Fruit fly (Drosophila melanogaster) whole organism, embryonic: Measurements from ENCODE around the gene sll.

ENCODE experiments used
- B-H1 ChIP-seq: fragments of 200-800 bp; sonication (Bioruptor generic); IDR thresholded peaks from 3 replicates; pipeline ENCODE4 v1.3.6; 2022; ENCODE audit warnings: missing biosample characterization, missing genetic modification characterization
- Blimp-1 ChIP-seq: fragments of 200-800 bp; sonication (Bioruptor generic); optimal IDR thresholded peaks from 3 replicates; lab custom pipeline; 2018; ENCODE audit warnings: missing biosample characterization, missing genetic modification characterization, mild to moderate bottlenecking, moderate library complexity, missing genetic modification reagents
- CG10565 ChIP-seq: fragments of 200-800 bp; sonication (Bioruptor generic); optimal IDR thresholded peaks from 3 replicates; lab custom pipeline; 2016; ENCODE audit warnings: missing biosample characterization, mild to moderate bottlenecking, missing genetic modification characterization
- CG11247 ChIP-seq: fragments of 200-800 bp; sonication (Bioruptor generic); IDR thresholded peaks from 2 replicates; pipeline ENCODE4 v1.3.6; 2022; ENCODE audit warnings: missing biosample characterization, missing genetic modification characterization
- CG11504 ChIP-seq: fragments of 200-800 bp; sonication (Bioruptor generic); optimal IDR thresholded peaks from 3 replicates; lab custom pipeline; 2019; ENCODE audit warnings: missing biosample characterization, mild to moderate bottlenecking, missing genetic modification characterization, moderate library complexity
- CG12769 ChIP-seq: fragments of 200-800 bp; sonication (Bioruptor generic); optimal IDR thresholded peaks from 2 replicates; lab custom pipeline; 2019; ENCODE audit warnings: missing biosample characterization, mild to moderate bottlenecking, missing genetic modification characterization, moderate library complexity
- CG14441 ChIP-seq: fragments of 200-800 bp; sonication (Bioruptor generic); IDR thresholded peaks from 2 replicates; pipeline ENCODE4 v1.3.6; 2022; ENCODE audit warnings: missing biosample characterization, missing genetic modification characterization
- CG14667 ChIP-seq: fragments of 200-800 bp; sonication (Bioruptor generic); IDR thresholded peaks from 2 replicates; pipeline ENCODE4 v1.3.6; 2022; ENCODE audit warnings: missing biosample characterization, missing genetic modification characterization
- CG15269 ChIP-seq: fragments of 200-800 bp; sonication (Bioruptor generic); optimal IDR thresholded peaks from 2 replicates; lab custom pipeline; 2018; ENCODE audit warnings: missing biosample characterization, mild to moderate bottlenecking, missing genetic modification characterization, moderate library complexity
- CG16815 ChIP-seq: fragments of 200-800 bp; sonication (Bioruptor generic); optimal IDR thresholded peaks from 3 replicates; lab custom pipeline; 2017; ENCODE audit warnings: missing biosample characterization, mild to moderate bottlenecking, missing genetic modification characterization
- CG1792 ChIP-seq: fragments of 200-800 bp; sonication (Bioruptor generic); optimal IDR thresholded peaks from 2 replicates; lab custom pipeline; 2016; ENCODE audit warnings: missing biosample characterization, missing genetic modification characterization
- CG18619 ChIP-seq: fragments of 200-800 bp; sonication (Bioruptor generic); optimal IDR thresholded peaks from 3 replicates; lab custom pipeline; 2017; ENCODE audit warnings: missing biosample characterization, mild to moderate bottlenecking, missing genetic modification characterization
- CG2678 ChIP-seq: fragments of 200-800 bp; sonication (Bioruptor generic); optimal IDR thresholded peaks from 3 replicates; lab custom pipeline; 2019; ENCODE audit warnings: missing biosample characterization, mild to moderate bottlenecking, missing genetic modification characterization, moderate library complexity
- CG2889 ChIP-seq: fragments of 200-800 bp; sonication (Bioruptor generic); IDR thresholded peaks from 3 replicates; pipeline ENCODE4 v1.3.6; 2022; ENCODE audit warnings: missing biosample characterization, missing genetic modification characterization
- CG31224 ChIP-seq: fragments of 200-800 bp; sonication (Bioruptor generic); IDR thresholded peaks from 2 replicates; pipeline ENCODE4 v1.3.6; 2022; ENCODE audit warnings: missing biosample characterization, missing genetic modification characterization
- CG3995 ChIP-seq: fragments of 200-800 bp; sonication (Bioruptor generic); optimal IDR thresholded peaks from 3 replicates; lab custom pipeline; 2016; ENCODE audit warnings: missing biosample characterization, missing genetic modification characterization
- CG42726 ChIP-seq: fragments of 200-800 bp; sonication (Bioruptor generic); IDR thresholded peaks from 2 replicates; pipeline ENCODE4 v1.3.6; 2022; ENCODE audit warnings: missing biosample characterization, missing genetic modification characterization; ENCODE audit not compliant: partially characterized antibody
- CG6654 ChIP-seq: fragments of 200-800 bp; sonication (Bioruptor generic); optimal IDR thresholded peaks from 2 replicates; lab custom pipeline; 2017; ENCODE audit warnings: missing biosample characterization, mild to moderate bottlenecking, missing genetic modification characterization
- CG7357 ChIP-seq: fragments of 200-800 bp; sonication (Bioruptor generic); IDR thresholded peaks from 3 replicates; pipeline ENCODE4 v1.3.6; 2022; ENCODE audit warnings: missing biosample characterization, missing genetic modification characterization
- CG7556 ChIP-seq: fragments of 200-800 bp; sonication (Bioruptor generic); optimal IDR thresholded peaks from 2 replicates; lab custom pipeline; 2017; ENCODE audit warnings: missing biosample characterization, mild to moderate bottlenecking, missing genetic modification characterization
- CG8359 ChIP-seq: fragments of 200-800 bp; sonication (Bioruptor generic); optimal IDR thresholded peaks from 2 replicates; lab custom pipeline; 2017; ENCODE audit warnings: missing biosample characterization, mild to moderate bottlenecking, missing genetic modification characterization, borderline replicate concordance
- CG8478 ChIP-seq: fragments of >200 bp; optimal IDR thresholded peaks from 2 replicates; lab custom pipeline; 2018
- CG9797 ChIP-seq: fragments of 200-800 bp; sonication (Bioruptor generic); optimal IDR thresholded peaks from 3 replicates; lab custom pipeline; 2018; ENCODE audit warnings: missing biosample characterization, mild to moderate bottlenecking, missing genetic modification characterization
- Deaf1 ChIP-seq: fragments of 200-800 bp; optimal IDR thresholded peaks from 3 replicates; lab custom pipeline; 2019; ENCODE audit warnings: missing biosample characterization, mild to moderate bottlenecking, missing genetic modification characterization, moderate library complexity
- E2f1 ChIP-seq: fragments of 200-800 bp; sonication (Bioruptor generic); IDR thresholded peaks from 2 replicates; pipeline ENCODE4 v1.3.6; 2022; ENCODE audit warnings: missing biosample characterization, missing genetic modification characterization
- Ets65A ChIP-seq: fragments of 200-800 bp; sonication (Bioruptor generic); peaks from one replicate; lab custom pipeline; 2016; ENCODE audit warnings: missing biosample characterization, missing genetic modification characterization
- HLH54F ChIP-seq: fragments of 200-800 bp; sonication (Bioruptor generic); optimal IDR thresholded peaks from 3 replicates; lab custom pipeline; 2016; ENCODE audit warnings: missing biosample characterization, missing genetic modification characterization
- MESR4 ChIP-seq: fragments of 200-800 bp; sonication (Bioruptor generic); optimal IDR thresholded peaks from 2 replicates; lab custom pipeline; 2018; ENCODE audit warnings: missing biosample characterization, mild to moderate bottlenecking, missing genetic modification characterization, moderate library complexity
- Oli ChIP-seq: fragments of 200-800 bp; sonication (Bioruptor generic); optimal IDR thresholded peaks from 2 replicates; lab custom pipeline; 2018; ENCODE audit warnings: missing biosample characterization, mild to moderate bottlenecking, missing genetic modification characterization, moderate library complexity
- Ravus ChIP-seq: fragments of 200-800 bp; sonication (Bioruptor generic); IDR thresholded peaks from 2 replicates; pipeline ENCODE4 v1.3.6; 2022; ENCODE audit warnings: missing biosample characterization, missing genetic modification characterization
- Scr ChIP-seq: fragments of 200-800 bp; sonication (Bioruptor generic); IDR thresholded peaks from 2 replicates; pipeline ENCODE4 v1.3.6; 2022; ENCODE audit warnings: missing biosample characterization, missing genetic modification characterization; ENCODE audit not compliant: partially characterized antibody
- Sin3A ChIP-seq: fragments of >200 bp; optimal IDR thresholded peaks from 2 replicates; lab custom pipeline; 2018
- Six4 ChIP-seq: fragments of 200-800 bp; sonication (Bioruptor generic); optimal IDR thresholded peaks from 2 replicates; lab custom pipeline; 2016; ENCODE audit warnings: missing biosample characterization, missing genetic modification characterization
- Tbp ChIP-seq: fragments of >200 bp; optimal IDR thresholded peaks from 2 replicates; lab custom pipeline; 2018; ENCODE audit warnings: missing biosample characterization, missing genetic modification characterization
- Usf ChIP-seq: fragments of 200-800 bp; sonication (Bioruptor generic); optimal IDR thresholded peaks from 2 replicates; lab custom pipeline; 2017; ENCODE audit warnings: missing genotype, missing biosample characterization, missing genetic modification characterization
- Vsx1 ChIP-seq: fragments of 200-800 bp; sonication (Bioruptor generic); optimal IDR thresholded peaks from 2 replicates; lab custom pipeline; 2017; ENCODE audit warnings: missing biosample characterization, mild to moderate bottlenecking, missing genetic modification characterization, missing genetic modification reagents
- bbx ChIP-seq: fragments of 200-800 bp; sonication (Bioruptor generic); IDR thresholded peaks from 2 replicates; pipeline ENCODE4 v1.3.6; 2022; ENCODE audit warnings: missing biosample characterization, missing genetic modification characterization; ENCODE audit not compliant: partially characterized antibody
- chif ChIP-seq, 2 experiments: fragments of 200-800 bp; sonication (Bioruptor generic); optimal IDR thresholded peaks; 3 replicates each; lab custom pipeline; 2016; ENCODE audit warnings: missing biosample characterization in 2 of 2, missing genetic modification characterization in 2 of 2
- cwo ChIP-seq: fragments of 200-800 bp; sonication (Bioruptor generic); optimal IDR thresholded peaks from 3 replicates; lab custom pipeline; 2017; ENCODE audit warnings: missing biosample characterization, missing genetic modification characterization, mild to moderate bottlenecking, moderate library complexity, missing genetic modification reagents
- da ChIP-seq: fragments of 200-800 bp; sonication (Bioruptor generic); optimal IDR thresholded peaks from 2 replicates; lab custom pipeline; 2016; ENCODE audit warnings: missing biosample characterization, missing genetic modification characterization
- dm ChIP-seq: fragments of 200-800 bp; sonication (Bioruptor generic); optimal IDR thresholded peaks from 3 replicates; lab custom pipeline; 2016; ENCODE audit warnings: missing biosample characterization, missing genetic modification characterization
- gcm2 ChIP-seq: fragments of 200-800 bp; sonication (Bioruptor generic); optimal IDR thresholded peaks from 2 replicates; lab custom pipeline; 2016; ENCODE audit warnings: missing biosample characterization, missing genetic modification characterization
- ham ChIP-seq: fragments of 200-800 bp; sonication (Bioruptor generic); IDR thresholded peaks from 2 replicates; pipeline ENCODE4 v1.3.6; 2022; ENCODE audit warnings: missing biosample characterization, missing genetic modification characterization
- pita ChIP-seq: fragments of 200-800 bp; sonication (Bioruptor generic); optimal IDR thresholded peaks from 2 replicates; lab custom pipeline; 2017; ENCODE audit warnings: missing biosample characterization, mild to moderate bottlenecking, missing genetic modification characterization
- psq ChIP-seq: fragments of 200-800 bp; sonication (Bioruptor generic); optimal IDR thresholded peaks from 2 replicates; lab custom pipeline; 2017; ENCODE audit warnings: missing biosample characterization, missing genetic modification characterization
- sc ChIP-seq, 3 experiments: fragments of >200 bp in 2 of 3; fragments of 200-800 bp in 1 of 3; sonication (Bioruptor generic) in 1 of 3; optimal IDR thresholded peaks; 2 replicates in 2 of 3; 3 replicates in 1 of 3; lab custom pipeline; 2017; ENCODE audit warnings: mild to moderate bottlenecking in 1 of 3, missing biosample characterization in 1 of 3, missing genetic modification characterization in 1 of 3, missing genetic modification reagents in 1 of 3
- sna ChIP-seq: fragments of 200-800 bp; sonication (Bioruptor generic); IDR thresholded peaks from 2 replicates; pipeline ENCODE4 v1.3.6; 2022; ENCODE audit warnings: missing biosample characterization, missing genetic modification characterization; ENCODE audit not compliant: partially characterized antibody
- tin ChIP-seq: fragments of 200-800 bp; sonication (Bioruptor generic); optimal IDR thresholded peaks from 3 replicates; lab custom pipeline; 2016; ENCODE audit warnings: missing biosample characterization, missing genetic modification characterization
- tio ChIP-seq: fragments of 200-800 bp; sonication (Bioruptor generic); optimal IDR thresholded peaks from 2 replicates; lab custom pipeline; 2017; ENCODE audit warnings: missing biosample characterization, missing genetic modification characterization, inconsistent platforms
- tup ChIP-seq: fragments of 200-800 bp; sonication (Bioruptor generic); optimal IDR thresholded peaks from 2 replicates; lab custom pipeline; 2016; ENCODE audit warnings: missing biosample characterization, mild to moderate bottlenecking, missing genetic modification characterization, moderate library complexity
- wor ChIP-seq: fragments of 200-800 bp; sonication (Bioruptor generic); IDR thresholded peaks from 2 replicates; pipeline ENCODE4 v1.3.6; 2022; ENCODE audit warnings: missing biosample characterization, missing genetic modification characterization

The sll gene

DNA sequence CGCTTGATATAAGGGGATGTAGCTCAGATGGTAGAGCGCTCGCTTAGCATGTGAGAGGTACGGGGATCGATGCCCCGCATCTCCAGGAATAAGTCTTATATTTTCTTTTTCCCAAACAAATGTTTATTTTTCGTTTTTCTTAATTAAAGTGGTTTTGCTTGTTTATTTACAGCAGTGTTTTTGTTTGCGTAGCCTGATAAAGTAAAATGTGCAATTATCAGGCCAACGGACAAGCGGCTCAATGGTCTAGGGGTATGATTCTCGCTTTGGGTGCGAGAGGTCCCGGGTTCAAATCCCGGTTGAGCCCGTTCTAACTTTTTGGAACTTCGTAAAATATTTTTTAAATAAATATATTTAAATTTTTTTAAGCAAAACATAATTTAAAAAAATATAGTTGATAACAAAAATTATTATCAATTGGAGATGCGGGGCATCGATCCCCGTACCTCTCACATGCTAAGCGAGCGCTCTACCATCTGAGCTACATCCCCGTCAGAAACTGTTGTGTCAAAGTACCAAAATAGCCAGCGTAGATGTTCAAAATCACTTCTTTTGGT, 13.9 kb downstream of the sll start (continued):
- TF ChIP-seq tio (GFP tag; lab: Kevin White, UChicago) (no peak), Sin3A (lab: Kevin White, UChicago) (no peak), CG12769 (tag; lab: Kevin White, UChicago) (no peak), CG1792 (GFP tag; lab: Kevin White, UChicago) (no peak), CG16815 (no peak), CG7357 (GFP tag; lab: Robert Waterston, UW) (no peak), Vsx1 (GFP tag; lab: Kevin White, UChicago) (no peak), Six4 (GFP tag; lab: Kevin White, UChicago) (no peak), pita (GFP tag; lab: Kevin White, UChicago) (no peak), ham (no peak), CG3995 (GFP tag; lab: Kevin White, UChicago) (no peak), tin (no peak), gcm2 (no peak), CG10565 (no peak), bbx (peak; percentile 91), wor (GFP tag; lab: Robert Waterston, UW) (no peak), CG8478 (lab: Kevin White, UChicago) (no peak), CG8359 (GFP tag; lab: Kevin White, UChicago) (no peak), Usf (GFP tag; lab: Kevin White, UChicago) (no peak), Oli (tag; lab: Kevin White, UChicago) (no peak), MESR4 (GFP tag; lab: Kevin White, UChicago) (no peak), Blimp-1 (no peak), dm (no peak), Ravus (no peak), CG15269 (tag; lab: Kevin White, UChicago) (no peak), sna (GFP tag; lab: Robert Waterston, UW) (peak; percentile 84), Deaf1 (tag; lab: Kevin White, UChicago) (no peak), CG2678 (tag; lab: Kevin White, UChicago) (peak; percentile 23), chif (GFP tag; optimal IDR thresholded peaks at IDR 0.05; lab: Kevin White, UChicago) (no peak), CG14441 (GFP tag; lab: Robert Waterston, UW) (no peak), E2f1 (GFP tag; lab: Robert Waterston, UW) (no peak), sc (optimal IDR thresholded peaks at IDR 0.05; lab: Kevin White, UChicago) (no peak), sc (GFP tag; optimal IDR thresholded peaks at IDR 0.05; lab: Kevin White, UChicago) (no peak), da (GFP tag; lab: Kevin White, UChicago) (no peak), CG6654 (GFP tag; lab: Kevin White, UChicago) (no peak), CG31224 (GFP tag; lab: Robert Waterston, UW) (no peak), B-H1 (GFP tag; lab: Robert Waterston, UW) (no peak; the same call in 2 of the 3 replicates), psq (GFP tag; lab: Kevin White, UChicago) (no peak), Ets65A (no peak), CG42726 (GFP tag; lab: Robert Waterston, UW) (peak; percentile 86), CG18619 (GFP tag; lab: Kevin White, UChicago) (no peak), tup (GFP tag; lab: Kevin White, UChicago) (no peak), Tbp (GFP tag; lab: Kevin White, UChicago) (no peak), CG7556 (no peak), HLH54F (GFP tag; lab: Kevin White, UChicago) (no peak), CG11247 (GFP tag; lab: Robert Waterston, UW) (no peak), CG11504 (tag; lab: Kevin White, UChicago) (peak; percentile 4), cwo (GFP tag; lab: Kevin White, UChicago) (no peak), CG2889 (GFP tag; lab: Robert Waterston, UW) (no peak), Scr (GFP tag; lab: Robert Waterston, UW) (peak; percentile 84), CG14667 (GFP tag; lab: Robert Waterston, UW) (no peak), CG9797 (GFP tag; lab: Kevin White, UChicago) (no peak)
